Worm (Caenorhabditis elegans) whole organism, L4 larva: ENCODE measurements around the gene cest-9.1.

ENCODE experiments used
- cey-2 ChIP-seq: sonication (generic microtip); optimal IDR thresholded peaks from 3 replicates; lab custom pipeline; 2017; ENCODE audit warnings: missing genetic modification characterization, mild to moderate bottlenecking, missing compliant biosample characterization, antibody characterized with exemption, borderline replicate concordance; ENCODE audit not compliant: insufficient read depth
- daf-19 ChIP-seq: fragments of 200-800 bp; sonication (Bioruptor generic); conservative IDR thresholded peaks from 2 replicates; pipeline ENCODE4 v1.3.6; 2022; ENCODE audit warnings: missing genetic modification characterization, missing compliant biosample characterization
- dve-1 ChIP-seq: sonication (generic microtip); optimal IDR thresholded peaks from 2 replicates; lab custom pipeline; 2017; ENCODE audit warnings: antibody characterized with exemption, mild to moderate bottlenecking, missing genetic modification characterization, missing compliant biosample characterization; ENCODE audit not compliant: insufficient read depth
- unc-130 ChIP-seq: sonication (generic microtip); optimal IDR thresholded peaks from 2 replicates; lab custom pipeline; 2016; ENCODE audit warnings: missing genetic modification reagents, missing genetic modification characterization, missing compliant biosample characterization

- no peak for TF ChIP-seq daf-19 (GFP tag; lab: Robert Waterston, UW)
- TF ChIP-seq cey-2, result no peak
- no peak for TF ChIP-seq dve-1 (tag; lab: Kevin White, UChicago)
- no peak for TF ChIP-seq unc-130 (GFP tag; lab: Kevin White, UChicago)
Observed at ce11 chrX:12273870-12274269, 47.9 kb downstream of the cest-9.1 start, which contains the start of gene H19J13.2.
